Worm (Caenorhabditis elegans) whole organism, L3 larva: Measurements from ENCODE around the gene btb-7.

Experiments used
- R02D3.7 ChIP-seq: fragments of 150-350 bp; optimal IDR thresholded peaks from 2 replicates; lab custom pipeline; 2014; ENCODE audit warnings: missing biosample characterization, missing genetic modification characterization
- ZK546.5 ChIP-seq: sonication (generic microtip); optimal IDR thresholded peaks from 2 replicates; lab custom pipeline; 2017; ENCODE audit warnings: missing biosample characterization, missing genetic modification characterization
- ama-1 ChIP-seq: fragments of 150-350 bp; optimal IDR thresholded peaks from 2 replicates; lab custom pipeline; 2018
- ceh-16 ChIP-seq: sonication (generic microtip); optimal IDR thresholded peaks from 2 replicates; lab custom pipeline; 2017; ENCODE audit warnings: missing biosample characterization, missing genetic modification characterization
- ceh-82 ChIP-seq: fragments of 150-350 bp; optimal IDR thresholded peaks from 2 replicates; lab custom pipeline; 2014; ENCODE audit warnings: missing biosample characterization, missing genetic modification characterization
- ceh-9 ChIP-seq: sonication (generic microtip); optimal IDR thresholded peaks from 2 replicates; lab custom pipeline; 2018; ENCODE audit warnings: missing biosample characterization, missing genetic modification characterization
- daf-12 ChIP-seq: fragments of 150-350 bp; optimal IDR thresholded peaks from 2 replicates; lab custom pipeline; 2014; ENCODE audit warnings: missing biosample characterization, missing genetic modification reagents, missing genetic modification characterization
- elt-1 ChIP-seq: fragments of 150-350 bp; optimal IDR thresholded peaks from 2 replicates; lab custom pipeline; 2014; ENCODE audit warnings: missing biosample characterization, missing genetic modification characterization
- elt-2 ChIP-seq: sonication (generic microtip); optimal IDR thresholded peaks from 2 replicates; lab custom pipeline; 2016; ENCODE audit warnings: missing genetic modification reagents, mild to moderate bottlenecking, missing genetic modification characterization, missing compliant biosample characterization
- elt-3 ChIP-seq, 3 experiments: fragments of 150-350 bp in 1 of 3; sonication (generic microtip) in 2 of 3; optimal IDR thresholded peaks; 2 replicates in 2 of 3; 4 replicates in 1 of 3; lab custom pipeline; 2014 to 2017; ENCODE audit warnings: missing biosample characterization in 3 of 3, missing genetic modification characterization in 3 of 3
- eor-1 ChIP-seq, 2 experiments: fragments of 150-350 bp; optimal IDR thresholded peaks; 2 replicates each; lab custom pipeline; 2014 to 2018; ENCODE audit warnings: missing biosample characterization in 2 of 2, missing genetic modification characterization in 2 of 2
- fkh-10 ChIP-seq: sonication (generic microtip); optimal IDR thresholded peaks from 2 replicates; lab custom pipeline; 2017; ENCODE audit warnings: missing biosample characterization, missing genetic modification reagents, missing genetic modification characterization
- hmg-11 ChIP-seq: sonication (generic microtip); optimal IDR thresholded peaks from 2 replicates; lab custom pipeline; 2016; ENCODE audit warnings: missing genetic modification characterization, missing compliant biosample characterization
- jun-1 ChIP-seq: fragments of 150-350 bp; optimal IDR thresholded peaks from 2 replicates; lab custom pipeline; 2014; ENCODE audit warnings: missing biosample characterization, missing genetic modification reagents, missing genetic modification characterization
- lin-15B ChIP-seq: fragments of 150-350 bp; optimal IDR thresholded peaks from 2 replicates; lab custom pipeline; 2014; ENCODE audit warnings: missing biosample characterization, missing genetic modification characterization
- lin-39 ChIP-seq: fragments of 150-350 bp; optimal IDR thresholded peaks from 2 replicates; lab custom pipeline; 2018; ENCODE audit warnings: missing biosample characterization, missing genetic modification reagents, missing genetic modification characterization
- lsy-12 ChIP-seq: sonication (generic microtip); optimal IDR thresholded peaks from 2 replicates; lab custom pipeline; 2016; ENCODE audit warnings: mild to moderate bottlenecking, missing genetic modification characterization, missing compliant biosample characterization
- mdl-1 ChIP-seq: fragments of 150-350 bp; optimal IDR thresholded peaks from 2 replicates; lab custom pipeline; 2014; ENCODE audit warnings: missing biosample characterization, missing genetic modification characterization
- mml-1 ChIP-seq: fragments of 150-350 bp; sonication (generic microtip); optimal IDR thresholded peaks from 3 replicates; lab custom pipeline; 2014; ENCODE audit warnings: missing biosample characterization, missing genetic modification characterization
- nfya-1 ChIP-seq: sonication (generic microtip); optimal IDR thresholded peaks from 2 replicates; lab custom pipeline; 2017; ENCODE audit warnings: missing genetic modification characterization, mild to moderate bottlenecking, missing compliant biosample characterization, antibody characterized with exemption, moderate library complexity; ENCODE audit not compliant: insufficient read depth
- nhr-11 ChIP-seq: fragments of 150-350 bp; optimal IDR thresholded peaks from 2 replicates; lab custom pipeline; 2014; ENCODE audit warnings: missing biosample characterization, missing genetic modification characterization
- nhr-12 ChIP-seq: fragments of 150-350 bp; optimal IDR thresholded peaks from 2 replicates; lab custom pipeline; 2014; ENCODE audit warnings: missing biosample characterization, missing genetic modification characterization
- nhr-23 ChIP-seq: fragments of 150-350 bp; optimal IDR thresholded peaks from 2 replicates; lab custom pipeline; 2014; ENCODE audit warnings: missing biosample characterization, missing genetic modification reagents, missing genetic modification characterization
- nhr-237 ChIP-seq: fragments of 150-350 bp; optimal IDR thresholded peaks from 2 replicates; lab custom pipeline; 2014; ENCODE audit warnings: missing biosample characterization, missing genetic modification characterization
- nhr-25 ChIP-seq: sonication (generic microtip); optimal IDR thresholded peaks from 2 replicates; lab custom pipeline; 2017; ENCODE audit warnings: missing biosample characterization, missing genetic modification characterization
- nhr-28 ChIP-seq: fragments of 150-350 bp; optimal IDR thresholded peaks from 2 replicates; lab custom pipeline; 2014; ENCODE audit warnings: missing biosample characterization, missing genetic modification characterization
- nhr-67 ChIP-seq: fragments of 150-350 bp; optimal IDR thresholded peaks from 2 replicates; lab custom pipeline; 2014; ENCODE audit warnings: missing biosample characterization, missing genetic modification characterization
- nhr-76 ChIP-seq: fragments of 150-350 bp; sonication (generic microtip); optimal IDR thresholded peaks from 5 replicates; lab custom pipeline; 2014; ENCODE audit warnings: missing biosample characterization, missing genetic modification characterization
- nhr-77 ChIP-seq: fragments of 150-350 bp; optimal IDR thresholded peaks from 2 replicates; lab custom pipeline; 2014; ENCODE audit warnings: missing biosample characterization, missing genetic modification characterization
- pha-4 ChIP-seq: fragments of 150-350 bp; optimal IDR thresholded peaks from 2 replicates; lab custom pipeline; 2014; ENCODE audit warnings: missing biosample characterization, missing genetic modification reagents, missing genetic modification characterization
- sea-2 ChIP-seq: fragments of 150-350 bp; sonication (generic microtip); optimal IDR thresholded peaks from 4 replicates; lab custom pipeline; 2014; ENCODE audit warnings: missing biosample characterization, missing genetic modification reagents, missing genetic modification characterization
- skn-1 ChIP-seq: fragments of 150-350 bp; optimal IDR thresholded peaks from 2 replicates; lab custom pipeline; 2014; ENCODE audit warnings: missing biosample characterization, missing genetic modification characterization
- tbx-2 ChIP-seq: sonication (generic microtip); optimal IDR thresholded peaks from 2 replicates; lab custom pipeline; 2016; ENCODE audit warnings: mild to moderate bottlenecking, missing genetic modification characterization, missing compliant biosample characterization
- unc-39 ChIP-seq: sonication (generic microtip); optimal IDR thresholded peaks from 4 replicates; lab custom pipeline; 2017; ENCODE audit warnings: missing biosample characterization, missing genetic modification characterization
- unc-62 ChIP-seq: fragments of 150-350 bp; sonication (generic microtip); optimal IDR thresholded peaks from 4 replicates; lab custom pipeline; 2014; ENCODE audit warnings: missing biosample characterization, missing genetic modification reagents, missing genetic modification characterization
- zag-1 ChIP-seq: fragments of 150-350 bp; optimal IDR thresholded peaks from 2 replicates; lab custom pipeline; 2014; ENCODE audit warnings: missing biosample characterization, missing genetic modification characterization
- ztf-11 ChIP-seq: fragments of 150-350 bp; optimal IDR thresholded peaks from 2 replicates; lab custom pipeline; 2014; ENCODE audit warnings: missing biosample characterization, missing genetic modification characterization
- ztf-4 ChIP-seq: fragments of 150-350 bp; optimal IDR thresholded peaks from 2 replicates; lab custom pipeline; 2014; ENCODE audit warnings: missing biosample characterization, missing genetic modification characterization

btb-7 gene

ce11 chrII:1709959-1710358 lies 3.1 kb upstream of the btb-7 start, which contains the start of gene fbxa-184:
Gene fbxa-184, plus strand, starts transcription at chrII:1710259.
- TF ChIP-seq ama-1 (lab: Kevin White, UChicago), result no peak
- no peak for TF ChIP-seq fkh-10 (GFP tag; lab: Kevin White, UChicago)
- TF ChIP-seq nhr-25 (tag; lab: Kevin White, UChicago), result no peak
- TF ChIP-seq nhr-237 (tag; lab: Kevin White, UChicago), result no peak
- no peak for TF ChIP-seq skn-1 (tag; lab: Kevin White, UChicago)
- TF ChIP-seq unc-39 (tag; lab: Kevin White, UChicago), result no peak
- TF ChIP-seq ZK546.5 (tag; lab: Kevin White, UChicago), result no peak
- TF ChIP-seq nhr-67 (tag; lab: Kevin White, UChicago), result no peak
- no peak for TF ChIP-seq lin-39
- TF ChIP-seq nfya-1 (tag; lab: Kevin White, UChicago), result no peak
- no peak for TF ChIP-seq R02D3.7 (tag; lab: Kevin White, UChicago)
- TF ChIP-seq mml-1 (tag; lab: Kevin White, UChicago), result no peak
- no peak for TF ChIP-seq jun-1
- no peak for TF ChIP-seq nhr-12 (tag; lab: Kevin White, UChicago)
- no peak for TF ChIP-seq ceh-16 (tag; lab: Kevin White, UChicago)
- TF ChIP-seq elt-3 (tag; optimal IDR thresholded peaks at IDR 0.05; lab: Kevin White, UChicago), result no peak
- no peak for TF ChIP-seq nhr-11 (tag; lab: Kevin White, UChicago)
- no peak for TF ChIP-seq pha-4 (tag; lab: Kevin White, UChicago)
- no peak for TF ChIP-seq lin-15B
- no peak for TF ChIP-seq eor-1 (tag; optimal IDR thresholded peaks at IDR 0.05; lab: Kevin White, UChicago)
- TF ChIP-seq, all 47 proteins: peak for 0

DNA sequence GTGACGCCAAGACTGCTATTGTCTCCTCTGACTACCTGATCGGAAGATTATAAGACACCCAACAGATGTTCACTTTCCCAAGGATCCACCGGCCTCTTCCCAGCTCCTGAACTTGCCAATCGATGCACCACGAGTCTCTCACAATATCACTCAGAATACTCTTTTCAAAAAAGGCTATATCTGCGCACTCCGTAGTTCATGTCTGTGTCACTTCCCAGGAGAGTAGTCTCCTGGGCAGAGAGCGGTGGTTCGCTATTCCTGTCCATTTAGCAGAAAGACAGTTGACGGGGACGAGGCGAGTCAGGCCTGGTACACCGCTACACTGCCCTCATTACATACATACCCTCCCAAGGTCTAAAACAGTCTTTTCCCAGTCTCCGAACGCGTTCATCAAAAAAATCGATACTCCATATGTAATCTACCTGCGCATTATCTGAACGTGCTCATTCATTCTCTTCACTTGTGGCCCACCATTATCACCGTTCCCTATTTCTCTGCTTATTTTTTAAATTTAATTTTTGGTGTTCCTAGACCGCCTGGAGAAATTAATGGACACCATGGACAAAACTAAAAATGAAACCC lies 1.8 kb downstream of the btb-7 start, which contains the start of gene btb-6:
Gene btb-6 (plus strand): TSS at position 532 of the 582 bp plus-strand sequence.
- no peak for TF ChIP-seq unc-62 (GFP tag; lab: Kevin White, UChicago)
- no peak for TF ChIP-seq ceh-82
- no peak for TF ChIP-seq tbx-2 (tag; lab: Kevin White, UChicago)
- TF ChIP-seq zag-1 (tag; lab: Kevin White, UChicago), result no peak
- no peak for TF ChIP-seq fkh-10 (GFP tag; lab: Kevin White, UChicago)
- TF ChIP-seq nhr-28 (tag; lab: Kevin White, UChicago), result no peak
- TF ChIP-seq ztf-4 (tag; lab: Kevin White, UChicago), result no peak
- TF ChIP-seq R02D3.7 (tag; lab: Kevin White, UChicago), result no peak
- no peak for TF ChIP-seq ZK546.5 (tag; lab: Kevin White, UChicago)
- no peak for TF ChIP-seq elt-3 (tag; optimal IDR thresholded peaks at IDR 0.05; lab: Kevin White, UChicago)
- TF ChIP-seq nhr-67 (tag; lab: Kevin White, UChicago), result no peak
- no peak for TF ChIP-seq lin-15B
- TF ChIP-seq unc-39 (tag; lab: Kevin White, UChicago), result no peak
- no peak for TF ChIP-seq nhr-23 (tag; lab: Kevin White, UChicago)
- TF ChIP-seq nhr-12 (tag; lab: Kevin White, UChicago), result no peak
- TF ChIP-seq, all 47 proteins: peak for 0

DNA sequence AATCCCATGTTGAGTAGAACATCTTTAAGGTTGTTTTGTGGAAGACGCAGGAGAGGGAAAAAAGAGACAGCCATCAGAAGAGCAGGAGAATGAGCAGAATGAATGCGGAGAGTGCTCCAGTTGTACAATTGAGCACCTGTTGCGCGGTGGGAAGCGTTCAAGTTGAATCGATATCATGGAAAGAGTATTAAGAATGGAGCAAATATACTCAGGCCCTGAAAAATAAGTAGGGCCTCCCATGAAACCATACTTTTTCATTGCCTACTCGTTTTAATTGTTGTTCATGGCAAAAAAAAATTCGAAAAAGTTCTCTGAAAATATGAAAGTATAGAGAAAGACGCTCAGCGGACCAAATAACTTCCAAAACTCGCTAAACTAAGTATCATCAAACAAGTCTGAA lies 6.1 kb downstream of the btb-7 start, which contains the start of gene fbxb-48:
Gene fbxb-48 (minus strand): TSS at position 101 of the 400 bp plus-strand sequence.
- TF ChIP-seq hmg-11 (tag; lab: Kevin White, UChicago) (no peak), ceh-9 (tag; lab: Kevin White, UChicago) (no peak), unc-62 (GFP tag; lab: Kevin White, UChicago) (no peak), tbx-2 (tag; lab: Kevin White, UChicago) (no peak), skn-1 (tag; lab: Kevin White, UChicago) (no peak), elt-1 (tag; lab: Kevin White, UChicago) (no peak), nhr-76 (tag; lab: Kevin White, UChicago) (no peak), lin-15B (no peak), lin-39 (no peak), ztf-4 (tag; lab: Kevin White, UChicago) (no peak), nhr-25 (tag; lab: Kevin White, UChicago) (no peak), R02D3.7 (tag; lab: Kevin White, UChicago) (no peak), ztf-11 (tag; lab: Kevin White, UChicago) (no peak), lsy-12 (no peak)
- TF ChIP-seq, all 47 proteins: peak for 0

- TF ChIP-seq nhr-28 (tag; lab: Kevin White, UChicago) (no peak), nhr-77 (tag; lab: Kevin White, UChicago) (no peak), nhr-23 (tag; lab: Kevin White, UChicago) (no peak), elt-2 (tag; lab: Kevin White, UChicago) (no peak), unc-62 (GFP tag; lab: Kevin White, UChicago) (no peak), hmg-11 (tag; lab: Kevin White, UChicago) (no peak), ama-1 (lab: Kevin White, UChicago) (no peak), lsy-12 (no peak), jun-1 (no peak), sea-2 (no peak), skn-1 (tag; lab: Kevin White, UChicago) (no peak), ceh-16 (tag; lab: Kevin White, UChicago) (no peak), daf-12 (tag; lab: Kevin White, UChicago) (no peak), mdl-1 (tag; lab: Kevin White, UChicago) (no peak), ztf-4 (tag; lab: Kevin White, UChicago) (no peak)
These were observed 9.4 kb downstream of the btb-7 start, which contains the start of the genes fbxb-5 and btb-8 for ce11 chrII:1722394-1722793. Gene fbxb-5, minus strand, starts transcription at chrII:1722494. Gene btb-8, plus strand, starts transcription at chrII:1722770.
